Fruit fly (Drosophila melanogaster): ENCODE measurements around the gene gogo.

The gogo gene

dm6 chr3L:20309758-20310733 is 15.1 kb upstream of the gogo start:
- no peak for TF ChIP-seq toe (GFP tag; optimal IDR thresholded peaks at IDR 0.05)
- no peak for TF ChIP-seq cic (GFP tag; optimal IDR thresholded peaks at IDR 0.05)
- no peak for TF ChIP-seq CG7045 (GFP tag; optimal IDR thresholded peaks at IDR 0.05)
- no peak for TF ChIP-seq Hr96 (GFP tag; optimal IDR thresholded peaks at IDR 0.05)
- TF ChIP-seq CG14711 (tag; optimal IDR thresholded peaks at IDR 0.05), result peak; percentile 44
- peak; percentile 66 for TF ChIP-seq bab1 (GFP tag; optimal IDR thresholded peaks at IDR 0.05)
- TF ChIP-seq ovo (GFP tag; optimal IDR thresholded peaks at IDR 0.05), result peak; percentile 5
- no peak for TF ChIP-seq CG33017 (tag; optimal IDR thresholded peaks at IDR 0.05)
- TF ChIP-seq CG11617 (GFP tag; optimal IDR thresholded peaks at IDR 0.05), result no peak
- TF ChIP-seq pad (GFP tag; optimal IDR thresholded peaks at IDR 0.05), result peak; percentile 68
- no peak for TF ChIP-seq CG12768 (GFP tag; optimal IDR thresholded peaks at IDR 0.05)
- TF ChIP-seq tj (GFP tag; optimal IDR thresholded peaks at IDR 0.05), result no peak
- TF ChIP-seq CG5204 (GFP tag; optimal IDR thresholded peaks at IDR 0.05), result no peak
- no peak for TF ChIP-seq cnc (optimal IDR thresholded peaks at IDR 0.05)
- TF ChIP-seq kay (GFP tag; ENCODE audit: borderline replicate concordance), result no peak
- peak; percentile 53 for TF ChIP-seq CG7101 (tag; optimal IDR thresholded peaks at IDR 0.05)
- peak; percentile 20 for TF ChIP-seq Mnt (GFP tag; optimal IDR thresholded peaks at IDR 0.05)
- peak; percentile 77 for TF ChIP-seq CG1620 (GFP tag; optimal IDR thresholded peaks at IDR 0.05)
- peak; percentile 73 for TF ChIP-seq Crg-1 (GFP tag; optimal IDR thresholded peaks at IDR 0.05)
- TF ChIP-seq Clk (GFP tag; optimal IDR thresholded peaks at IDR 0.05), result no peak

- TF ChIP-seq CG12768 (GFP tag; optimal IDR thresholded peaks at IDR 0.05) (no peak), Hr96 (GFP tag; optimal IDR thresholded peaks at IDR 0.05) (no peak), CG14711 (tag; optimal IDR thresholded peaks at IDR 0.05) (no peak), Mnt (GFP tag; optimal IDR thresholded peaks at IDR 0.05) (no peak), Crg-1 (GFP tag; optimal IDR thresholded peaks at IDR 0.05) (no peak), CG5204 (GFP tag; optimal IDR thresholded peaks at IDR 0.05) (no peak), CG11617 (GFP tag; optimal IDR thresholded peaks at IDR 0.05) (no peak)
Observed at dm6 chr3L:20309354-20309753, 14.4 kb upstream of the gogo start, which contains the start of gene polo. Gene polo, plus strand, starts transcription at chr3L:20309654.

- TF ChIP-seq CG14711 (tag; optimal IDR thresholded peaks at IDR 0.05), result no peak
- no peak for TF ChIP-seq CG7101 (tag; optimal IDR thresholded peaks at IDR 0.05)
- no peak for TF ChIP-seq toe (GFP tag; optimal IDR thresholded peaks at IDR 0.05)
- TF ChIP-seq pad (GFP tag; optimal IDR thresholded peaks at IDR 0.05), result no peak
- no peak for TF ChIP-seq kay (GFP tag; ENCODE audit: borderline replicate concordance)
- TF ChIP-seq CG33017 (tag; optimal IDR thresholded peaks at IDR 0.05), result no peak
- no peak for TF ChIP-seq Clk (GFP tag; optimal IDR thresholded peaks at IDR 0.05)
- TF ChIP-seq cic (GFP tag; optimal IDR thresholded peaks at IDR 0.05), result no peak
- TF ChIP-seq Hr96 (GFP tag; optimal IDR thresholded peaks at IDR 0.05), result no peak
- TF ChIP-seq cnc (optimal IDR thresholded peaks at IDR 0.05), result no peak
- no peak for TF ChIP-seq bab1 (GFP tag; optimal IDR thresholded peaks at IDR 0.05)
- TF ChIP-seq CG7045 (GFP tag; optimal IDR thresholded peaks at IDR 0.05), result no peak
- no peak for TF ChIP-seq CG12768 (GFP tag; optimal IDR thresholded peaks at IDR 0.05)
- no peak for TF ChIP-seq CG11617 (GFP tag; optimal IDR thresholded peaks at IDR 0.05)
- TF ChIP-seq ovo (GFP tag; optimal IDR thresholded peaks at IDR 0.05), result no peak
- no peak for TF ChIP-seq tj (GFP tag; optimal IDR thresholded peaks at IDR 0.05)
- no peak for TF ChIP-seq CG1620 (GFP tag; optimal IDR thresholded peaks at IDR 0.05)
- no peak for TF ChIP-seq Crg-1 (GFP tag; optimal IDR thresholded peaks at IDR 0.05)
- no peak for TF ChIP-seq Mnt (GFP tag; optimal IDR thresholded peaks at IDR 0.05)
- no peak for TF ChIP-seq CG5204 (GFP tag; optimal IDR thresholded peaks at IDR 0.05)
Observed at dm6 chr3L:20306142-20306541, 11.2 kb upstream of the gogo start, which contains the start of gene CG32225. Gene CG32225, minus strand, starts transcription at chr3L:20306283.

DNA sequence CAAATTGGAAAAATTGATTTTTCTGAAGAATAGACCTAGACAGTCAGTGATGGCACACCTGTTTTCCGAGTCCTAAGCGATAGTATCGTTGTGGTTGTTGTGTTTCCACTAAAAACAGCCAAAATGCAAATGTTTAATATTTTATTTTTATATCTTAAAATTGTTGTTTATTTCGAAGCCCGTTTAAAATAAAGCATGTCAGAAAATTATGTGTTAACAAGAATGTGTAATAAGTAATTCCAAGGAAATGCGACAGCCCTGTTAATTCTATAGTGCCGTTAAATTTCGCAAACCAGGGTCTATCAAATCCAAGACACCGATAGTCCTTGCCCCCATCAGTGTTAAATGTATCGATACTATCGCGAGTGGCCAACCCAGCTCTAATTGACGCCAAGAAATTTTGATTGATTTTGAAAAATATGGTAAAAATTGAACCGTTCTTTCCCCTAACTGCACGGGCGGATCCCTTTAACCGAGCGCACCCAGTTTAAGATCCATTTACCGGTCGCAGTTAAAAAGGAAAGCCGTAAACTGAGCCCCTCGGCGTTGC is 7.2 kb upstream of the gogo start, which contains the start of gene Pex23:
TSS of gene Pex23 (minus strand) at position 61 of the 550 bp plus-strand sequence.
- TF ChIP-seq CG14711 (tag; optimal IDR thresholded peaks at IDR 0.05) (peak; percentile 96), toe (GFP tag; optimal IDR thresholded peaks at IDR 0.05) (peak; percentile 89), CG7101 (tag; optimal IDR thresholded peaks at IDR 0.05) (peak; percentile 75), CG12768 (GFP tag; optimal IDR thresholded peaks at IDR 0.05) (peak; percentile 48), cnc (optimal IDR thresholded peaks at IDR 0.05) (no peak), CG1620 (GFP tag; optimal IDR thresholded peaks at IDR 0.05) (peak; percentile 74), kay (GFP tag; ENCODE audit: borderline replicate concordance) (no peak), CG33017 (tag; optimal IDR thresholded peaks at IDR 0.05) (peak; percentile 35), Clk (GFP tag; optimal IDR thresholded peaks at IDR 0.05) (peak; percentile 68), cic (GFP tag; optimal IDR thresholded peaks at IDR 0.05) (peak; percentile 9), bab1 (GFP tag; optimal IDR thresholded peaks at IDR 0.05) (peak; percentile 91), CG5204 (GFP tag; optimal IDR thresholded peaks at IDR 0.05) (peak; percentile 76), CG7045 (GFP tag; optimal IDR thresholded peaks at IDR 0.05) (peak; percentile 69), pad (GFP tag; optimal IDR thresholded peaks at IDR 0.05) (peak; percentile 58), tj (GFP tag; optimal IDR thresholded peaks at IDR 0.05) (peak; percentile 41), Hr96 (GFP tag; optimal IDR thresholded peaks at IDR 0.05) (peak; percentile 79), ovo (GFP tag; optimal IDR thresholded peaks at IDR 0.05) (peak; percentile 52), Crg-1 (GFP tag; optimal IDR thresholded peaks at IDR 0.05) (peak; percentile 50), CG11617 (GFP tag; optimal IDR thresholded peaks at IDR 0.05) (peak; percentile 74), Mnt (GFP tag; optimal IDR thresholded peaks at IDR 0.05) (peak; percentile 70)

DNA sequence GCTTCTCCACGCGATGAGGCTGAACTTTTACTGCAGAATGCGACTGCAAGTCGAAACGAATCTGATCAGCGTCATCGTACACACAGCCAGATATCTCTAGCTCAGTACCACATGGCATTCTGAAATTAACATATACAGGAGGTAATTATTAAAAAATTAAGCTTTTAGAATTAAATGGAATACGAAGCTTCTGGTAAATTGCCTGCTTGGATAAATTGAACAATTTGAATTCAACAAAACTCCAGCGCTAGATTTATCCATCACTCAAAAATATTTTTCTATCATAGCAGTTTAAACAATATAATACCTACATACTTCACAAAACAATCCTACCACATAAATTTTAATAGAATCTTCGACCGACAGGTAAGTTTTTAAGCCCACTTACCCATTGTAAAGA is 4.2 kb upstream of the gogo start, which contains the start of gene SCCRO4:
TSS of gene SCCRO4 (plus strand) at position 301 of the 400 bp plus-strand sequence.
- TF ChIP-seq CG5204 (GFP tag; optimal IDR thresholded peaks at IDR 0.05) (no peak), CG7045 (GFP tag; optimal IDR thresholded peaks at IDR 0.05) (no peak), Mnt (GFP tag; optimal IDR thresholded peaks at IDR 0.05) (no peak), Hr96 (GFP tag; optimal IDR thresholded peaks at IDR 0.05) (no peak), toe (GFP tag; optimal IDR thresholded peaks at IDR 0.05) (no peak), CG12768 (GFP tag; optimal IDR thresholded peaks at IDR 0.05) (no peak), kay (GFP tag; ENCODE audit: borderline replicate concordance) (no peak), cnc (optimal IDR thresholded peaks at IDR 0.05) (no peak), tj (GFP tag; optimal IDR thresholded peaks at IDR 0.05) (no peak), pad (GFP tag; optimal IDR thresholded peaks at IDR 0.05) (no peak), bab1 (GFP tag; optimal IDR thresholded peaks at IDR 0.05) (no peak), CG14711 (tag; optimal IDR thresholded peaks at IDR 0.05) (no peak)

Data from whole organism, adult.